Worm (Caenorhabditis elegans): Measurements from ENCODE around the gene K08E7.4.

DNA sequence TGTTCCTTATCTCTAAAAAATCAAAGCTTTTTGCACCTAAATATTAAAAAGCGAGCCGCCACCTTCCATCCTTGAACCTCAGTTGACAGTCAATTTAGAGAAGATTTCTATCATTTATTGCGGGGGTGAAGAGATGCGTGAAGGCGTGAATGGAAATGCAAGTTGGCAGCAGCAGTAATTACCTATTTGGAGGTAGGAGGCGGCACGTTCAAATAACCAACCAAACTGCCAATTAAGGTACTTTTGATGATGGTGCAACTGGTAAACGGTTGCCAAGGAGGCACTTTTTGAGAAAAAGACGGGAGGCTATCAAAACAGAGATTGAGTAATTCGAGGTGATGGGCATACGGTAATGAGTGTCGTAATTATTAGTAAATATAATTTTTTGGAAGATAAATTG lies 34.6 kb downstream of the K08E7.4 start:
- no peak for TF ChIP-seq nfya-1 (tag; optimal IDR thresholded peaks at IDR 0.05; ENCODE audit: insufficient read depth)
- TF ChIP-seq hmg-11 (tag; optimal IDR thresholded peaks at IDR 0.05) = no peak
- TF ChIP-seq snpc-4 (tag; optimal IDR thresholded peaks at IDR 0.05) = no peak
- TF ChIP-seq pha-4 (tag; optimal IDR thresholded peaks at IDR 0.05) = no peak
- no peak for TF ChIP-seq ztf-11 (tag; optimal IDR thresholded peaks at IDR 0.05)
- TF ChIP-seq lsy-12 (tag; optimal IDR thresholded peaks at IDR 0.05) = no peak
- no peak for TF ChIP-seq elt-2 (tag; optimal IDR thresholded peaks at IDR 0.05)
- TF ChIP-seq nhr-12 (tag; optimal IDR thresholded peaks at IDR 0.05) = no peak
- no peak for TF ChIP-seq mdl-1 (tag; optimal IDR thresholded peaks at IDR 0.05)
- no peak for TF ChIP-seq lin-15B (tag; optimal IDR thresholded peaks at IDR 0.05)
- no peak for TF ChIP-seq tbx-2 (tag; optimal IDR thresholded peaks at IDR 0.05)
- TF ChIP-seq unc-62 (GFP tag; optimal IDR thresholded peaks at IDR 0.05) = no peak
- TF ChIP-seq jun-1 (tag; optimal IDR thresholded peaks at IDR 0.05) = no peak
- no peak for TF ChIP-seq daf-12 (tag; optimal IDR thresholded peaks at IDR 0.05)

Data from whole organism, L3 larva.